Worm (Caenorhabditis elegans) whole organism, mixed stage, embryonic: ENCODE results near the gene sre-7.
"Not testable (repeated sequence)": the region's sequence is repeated elsewhere in the genome, so short reads cannot be mapped to it uniquely, and the experiment has no call there.

ENCODE experiments used
- M03D4.4 ChIP-seq: sonication (generic microtip); optimal IDR thresholded peaks from 2 replicates; lab custom pipeline; 2017; ENCODE audit warnings: mild to moderate bottlenecking, missing genetic modification characterization, missing compliant biosample characterization
- bed-3 ChIP-seq: fragments of 200-800 bp; sonication (Bioruptor generic); optimal IDR thresholded peaks from 3 replicates; lab custom pipeline; 2018; ENCODE audit warnings: mild to moderate bottlenecking, missing genetic modification characterization, moderate library complexity, missing compliant biosample characterization
- ceh-39 ChIP-seq: fragments of 150-350 bp; optimal IDR thresholded peaks from 2 replicates; lab custom pipeline; 2014; ENCODE audit warnings: missing biosample characterization, missing genetic modification characterization
- ceh-43 ChIP-seq: fragments of 200-800 bp; sonication (Bioruptor generic); optimal IDR thresholded peaks from 2 replicates; lab custom pipeline; 2018; ENCODE audit warnings: mild to moderate bottlenecking, missing genetic modification characterization, moderate library complexity, missing compliant biosample characterization
- ces-1 ChIP-seq: fragments of 150-350 bp; optimal IDR thresholded peaks from 2 replicates; lab custom pipeline; 2014; ENCODE audit warnings: missing biosample characterization, missing genetic modification reagents, missing genetic modification characterization
- cnd-1 ChIP-seq: fragments of 200-800 bp; sonication (Bioruptor generic); optimal IDR thresholded peaks from 2 replicates; lab custom pipeline; 2018; ENCODE audit warnings: mild to moderate bottlenecking, missing genetic modification characterization, missing compliant biosample characterization
- drap-1 ChIP-seq: fragments of 200-800 bp; sonication (Bioruptor generic); optimal IDR thresholded peaks from 3 replicates; lab custom pipeline; 2018; ENCODE audit warnings: mild to moderate bottlenecking, missing genetic modification characterization, missing compliant biosample characterization
- elt-1 ChIP-seq: sonication (generic microtip); optimal IDR thresholded peaks from 2 replicates; lab custom pipeline; 2017; ENCODE audit warnings: missing genetic modification characterization, mild to moderate bottlenecking, missing compliant biosample characterization, antibody characterized with exemption, moderate library complexity, borderline replicate concordance; ENCODE audit not compliant: insufficient read depth
- elt-3 ChIP-seq: fragments of 150-350 bp; optimal IDR thresholded peaks from 2 replicates; lab custom pipeline; 2014; ENCODE audit warnings: missing biosample characterization, missing genetic modification characterization
- ham-2 ChIP-seq: fragments of 200-800 bp; sonication (Bioruptor generic); optimal IDR thresholded peaks from 2 replicates; lab custom pipeline; 2018; ENCODE audit warnings: mild to moderate bottlenecking, missing genetic modification characterization, missing compliant biosample characterization
- hlh-1 ChIP-seq: fragments of 150-350 bp; optimal IDR thresholded peaks from 2 replicates; lab custom pipeline; 2014; ENCODE audit warnings: missing biosample characterization, missing genetic modification reagents, missing genetic modification characterization
- lin-32 ChIP-seq: fragments of 200-800 bp; sonication (Bioruptor generic); optimal IDR thresholded peaks from 2 replicates; lab custom pipeline; 2018; ENCODE audit warnings: mild to moderate bottlenecking, missing genetic modification characterization, missing compliant biosample characterization
- lsy-2 ChIP-seq: fragments of 150-350 bp; optimal IDR thresholded peaks from 2 replicates; lab custom pipeline; 2014; ENCODE audit warnings: missing biosample characterization, missing genetic modification characterization
- mep-1 ChIP-seq: fragments of 150-350 bp; optimal IDR thresholded peaks from 2 replicates; lab custom pipeline; 2017; ENCODE audit warnings: missing biosample characterization, missing genetic modification reagents, missing genetic modification characterization, inconsistent platforms
- mls-2 ChIP-seq: sonication (generic microtip); optimal IDR thresholded peaks from 2 replicates; lab custom pipeline; 2016; ENCODE audit warnings: mild to moderate bottlenecking, missing genetic modification characterization, moderate library complexity, missing compliant biosample characterization
- nhr-12 ChIP-seq: fragments of 150-350 bp; optimal IDR thresholded peaks from 2 replicates; lab custom pipeline; 2014; ENCODE audit warnings: missing biosample characterization, missing genetic modification characterization
- nhr-2 ChIP-seq: fragments of 150-350 bp; optimal IDR thresholded peaks from 2 replicates; lab custom pipeline; 2014; ENCODE audit warnings: missing biosample characterization, missing genetic modification characterization
- nhr-237 ChIP-seq: fragments of 150-350 bp; optimal IDR thresholded peaks from 2 replicates; lab custom pipeline; 2014; ENCODE audit warnings: missing biosample characterization, missing genetic modification characterization
- nhr-28 ChIP-seq: fragments of 150-350 bp; optimal IDR thresholded peaks from 2 replicates; lab custom pipeline; 2014; ENCODE audit warnings: missing biosample characterization, missing genetic modification characterization
- nhr-76 ChIP-seq: sonication (generic microtip); optimal IDR thresholded peaks from 2 replicates; lab custom pipeline; 2017; ENCODE audit warnings: missing biosample characterization, missing genetic modification characterization
- pha-4 ChIP-seq: fragments of 150-350 bp; optimal IDR thresholded peaks from 2 replicates; lab custom pipeline; 2018; ENCODE audit warnings: missing biosample characterization, missing genetic modification reagents, missing genetic modification characterization
- sem-2 ChIP-seq: fragments of 200-800 bp; sonication (Bioruptor generic); optimal IDR thresholded peaks from 2 replicates; lab custom pipeline; 2018; ENCODE audit warnings: mild to moderate bottlenecking, missing genetic modification characterization, missing compliant biosample characterization
- snpc-4 ChIP-seq: fragments of 150-350 bp; optimal IDR thresholded peaks from 2 replicates; lab custom pipeline; 2014; ENCODE audit warnings: missing biosample characterization, missing genetic modification characterization
- sptf-1 ChIP-seq: sonication (generic microtip); optimal IDR thresholded peaks from 2 replicates; lab custom pipeline; 2017; ENCODE audit warnings: mild to moderate bottlenecking, missing genetic modification characterization, moderate library complexity, missing compliant biosample characterization
- unc-120 ChIP-seq: sonication (generic microtip); optimal IDR thresholded peaks from 2 replicates; lab custom pipeline; 2017; ENCODE audit warnings: missing genetic modification characterization, missing compliant biosample characterization; ENCODE audit not compliant: poor library complexity, severe bottlenecking
- unc-62 ChIP-seq: fragments of 150-350 bp; optimal IDR thresholded peaks from 2 replicates; lab custom pipeline; 2014; ENCODE audit warnings: missing biosample characterization, missing genetic modification reagents, missing genetic modification characterization
- zip-8 ChIP-seq: fragments of 150-350 bp; optimal IDR thresholded peaks from 2 replicates; lab custom pipeline; 2014; ENCODE audit warnings: missing biosample characterization, missing genetic modification characterization

Gene sre-7

DNA sequence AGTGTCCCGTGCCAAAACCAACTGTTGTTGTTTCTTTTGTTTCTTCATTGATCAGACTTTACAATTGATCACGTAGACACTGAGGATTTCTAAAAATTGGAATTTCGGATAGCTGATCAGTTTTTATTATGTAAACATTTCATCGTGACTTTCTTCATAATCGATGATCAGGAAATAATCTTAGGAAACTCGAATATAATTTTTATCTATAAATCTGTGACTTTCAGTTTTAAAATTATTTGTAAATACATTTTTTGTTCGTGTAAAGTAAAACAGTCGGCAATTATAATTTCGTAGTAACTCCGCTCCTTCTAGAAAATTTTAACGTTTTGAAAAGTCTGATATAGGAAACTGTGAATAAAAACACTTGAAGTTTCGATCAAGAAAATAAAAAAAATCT lies 26.7 kb downstream of the sre-7 start, which contains the start of gene F40G12.5:
Gene F40G12.5, minus strand, starts transcription at position 101 of the 400 bp plus-strand sequence.
- TF ChIP-seq cnd-1 (tag; lab: Kevin White, UChicago) (no peak), elt-3 (tag; lab: Kevin White, UChicago) (no peak), bed-3 (GFP tag; lab: Kevin White, UChicago) (no peak), ceh-43 (GFP tag; lab: Kevin White, UChicago) (no peak), lsy-2 (tag; lab: Kevin White, UChicago) (no peak), M03D4.4 (tag; lab: Kevin White, UChicago) (no peak), nhr-237 (tag; lab: Kevin White, UChicago) (no peak), nhr-76 (tag; lab: Kevin White, UChicago) (no peak), nhr-28 (tag; lab: Kevin White, UChicago) (no peak), drap-1 (GFP tag; lab: Kevin White, UChicago) (no peak), ceh-39 (tag; lab: Kevin White, UChicago) (no peak), ces-1 (GFP tag; lab: Kevin White, UChicago) (no peak), nhr-12 (tag; lab: Kevin White, UChicago) (no peak), snpc-4 (tag; lab: Kevin White, UChicago) (no peak), mep-1 (tag; lab: Kevin White, UChicago) (no peak), nhr-2 (no peak), unc-62 (GFP tag; lab: Kevin White, UChicago) (no peak)

DNA sequence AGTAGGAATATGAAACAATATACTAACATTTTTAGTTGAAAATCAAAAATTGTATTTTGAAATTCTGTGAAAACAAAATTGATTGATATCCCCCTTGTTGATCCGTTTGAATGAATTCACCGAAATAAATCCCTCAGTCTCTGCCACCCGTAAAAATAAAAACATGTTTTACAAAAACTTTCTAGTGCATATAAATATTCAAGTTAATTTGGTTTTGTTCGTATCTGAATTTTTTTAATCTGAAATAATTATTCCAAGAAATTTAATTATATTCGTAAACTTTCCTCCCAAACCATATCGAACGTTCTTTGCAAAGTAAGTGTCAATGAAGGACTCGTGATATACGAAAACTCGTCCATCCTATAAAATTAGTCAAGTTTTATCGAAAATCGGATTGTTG lies 29.0 kb downstream of the sre-7 start, which contains the start of gene F40G12.6:
Gene F40G12.6, minus strand, starts transcription at position 101 of the 400 bp plus-strand sequence.
- TF ChIP-seq lin-32 (GFP tag; lab: Kevin White, UChicago), result no peak
- no peak for TF ChIP-seq hlh-1 (tag; lab: Kevin White, UChicago)
- TF ChIP-seq mls-2 (tag; lab: Kevin White, UChicago), result no peak
- TF ChIP-seq nhr-76 (tag; lab: Kevin White, UChicago), result no peak
- no peak for TF ChIP-seq sptf-1 (tag; lab: Kevin White, UChicago)
- no peak for TF ChIP-seq zip-8 (tag; lab: Kevin White, UChicago)
- TF ChIP-seq sem-2 (GFP tag; lab: Kevin White, UChicago), result no peak
- TF ChIP-seq unc-62 (GFP tag; lab: Kevin White, UChicago), result no peak
- TF ChIP-seq elt-1 (tag; lab: Kevin White, UChicago), result no peak

DNA sequence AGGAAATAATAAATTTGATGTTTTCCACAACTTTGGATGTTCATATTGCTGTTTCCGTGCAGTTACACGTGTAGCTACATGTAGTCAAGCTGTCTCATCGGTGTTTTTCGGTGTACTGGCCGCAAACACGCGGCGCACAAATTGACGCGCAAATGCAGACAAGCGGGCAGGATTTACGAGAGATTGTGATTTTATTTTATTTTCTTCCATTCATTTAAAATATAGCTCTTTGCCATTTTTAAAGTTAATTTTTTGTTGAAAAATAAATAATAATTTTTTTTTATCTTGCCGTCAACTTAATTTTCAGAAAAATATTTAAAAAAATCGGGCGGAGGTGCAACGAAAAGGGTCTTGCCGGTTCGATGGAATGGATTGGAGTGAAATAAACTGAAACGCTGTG lies 30.3 kb downstream of the sre-7 start, which contains the start of gene F40G12.7:
Gene F40G12.7, plus strand, starts transcription at position 301 of the 400 bp plus-strand sequence.
- TF ChIP-seq nhr-237 (tag; lab: Kevin White, UChicago); ham-2 (GFP tag; lab: Kevin White, UChicago); ceh-39 (tag; lab: Kevin White, UChicago): not testable (repeated sequence)

ce11 chrV:14279777-14280176 lies 35.8 kb downstream of the sre-7 start, which contains the start of gene srt-33:
Gene srt-33, minus strand, starts transcription at chrV:14279877.
- TF ChIP-seq nhr-2 (no peak), mep-1 (tag; lab: Kevin White, UChicago) (no peak), pha-4 (tag; lab: Kevin White, UChicago) (no peak)

ce11 chrV:14282222-14282709 lies 38.3 kb downstream of the sre-7 start, which contains the start of the genes srt-74 and F40G12.9:
Gene srt-74, minus strand, starts transcription at chrV:14282322.
Gene F40G12.9, plus strand, starts transcription at chrV:14282659.
- no peak for TF ChIP-seq unc-120 (tag; lab: Kevin White, UChicago)
- TF ChIP-seq, all 35 proteins: peak for 0

ce11 chrV:14283241-14283640 lies 39.2 kb downstream of the sre-7 start, which contains the start of gene F40G12.10:
Gene F40G12.10, plus strand, starts transcription at chrV:14283541.
- TF ChIP-seq cnd-1 (tag; lab: Kevin White, UChicago), result no peak
